Fruit fly (Drosophila melanogaster) whole organism, embryonic: Measurements from ENCODE around the gene Miga.

Experiments used
- Asciz ChIP-seq: fragments of 200-800 bp; sonication (Bioruptor generic); optimal IDR thresholded peaks from 2 replicates; lab custom pipeline; 2017; ENCODE audit warnings: missing biosample characterization, mild to moderate bottlenecking, missing genetic modification characterization, missing genetic modification reagents
- Atf6 ChIP-seq: fragments of 200-800 bp; sonication (Bioruptor generic); IDR thresholded peaks from 2 replicates; pipeline ENCODE4 v1.3.6; 2022; ENCODE audit warnings: missing biosample characterization, missing genetic modification characterization
- CG10147 ChIP-seq: fragments of 200-800 bp; sonication (Bioruptor generic); optimal IDR thresholded peaks from 2 replicates; lab custom pipeline; 2019; ENCODE audit warnings: missing biosample characterization, mild to moderate bottlenecking, missing genetic modification characterization, moderate library complexity
- CG11560 ChIP-seq: fragments of 200-800 bp; sonication (Bioruptor generic); IDR thresholded peaks from 3 replicates; pipeline ENCODE4 v1.3.6; 2022; ENCODE audit warnings: missing biosample characterization, missing genetic modification characterization
- CG11695 ChIP-seq: fragments of 200-800 bp; sonication (Bioruptor generic); IDR thresholded peaks from 3 replicates; pipeline ENCODE4 v1.3.6; 2022; ENCODE audit warnings: missing biosample characterization, missing genetic modification characterization
- CG12942 ChIP-seq: fragments of 200-800 bp; sonication (Bioruptor generic); optimal IDR thresholded peaks from 3 replicates; lab custom pipeline; 2016; ENCODE audit warnings: missing biosample characterization, missing genetic modification characterization
- CG13424 ChIP-seq: fragments of 200-800 bp; sonication (Bioruptor generic); optimal IDR thresholded peaks from 2 replicates; lab custom pipeline; 2019; ENCODE audit warnings: missing biosample characterization, mild to moderate bottlenecking, missing genetic modification characterization, moderate library complexity
- CG14014 ChIP-seq: fragments of 200-800 bp; sonication (Bioruptor generic); IDR thresholded peaks from 2 replicates; pipeline ENCODE4 v1.3.6; 2022; ENCODE audit warnings: missing biosample characterization, missing genetic modification characterization
- CG15601 ChIP-seq: fragments of 200-800 bp; sonication (Bioruptor generic); optimal IDR thresholded peaks from 3 replicates; lab custom pipeline; 2019; ENCODE audit warnings: missing biosample characterization, mild to moderate bottlenecking, missing genetic modification characterization, moderate library complexity
- CG16779 ChIP-seq: fragments of 200-800 bp; sonication (Bioruptor generic); IDR thresholded peaks from 2 replicates; pipeline ENCODE4 v1.3.6; 2022; ENCODE audit warnings: missing biosample characterization, missing genetic modification characterization
- CG17385 ChIP-seq: fragments of 200-800 bp; sonication (Bioruptor generic); optimal IDR thresholded peaks from 3 replicates; lab custom pipeline; 2018; ENCODE audit warnings: missing biosample characterization, mild to moderate bottlenecking, missing genetic modification characterization
- CG32532 ChIP-seq: fragments of 200-800 bp; sonication (Bioruptor generic); IDR thresholded peaks from 2 replicates; pipeline ENCODE4 v1.3.6; 2022; ENCODE audit warnings: missing biosample characterization, missing genetic modification characterization
- CG6765 ChIP-seq: fragments of 200-800 bp; sonication (Bioruptor generic); optimal IDR thresholded peaks from 3 replicates; lab custom pipeline; 2017; ENCODE audit warnings: missing biosample characterization, mild to moderate bottlenecking, missing genetic modification characterization
- CG6854 ChIP-seq: fragments of 200-800 bp; sonication (Bioruptor generic); optimal IDR thresholded peaks from 3 replicates; lab custom pipeline; 2017; ENCODE audit warnings: missing biosample characterization, mild to moderate bottlenecking, missing genetic modification characterization
- CG7357 ChIP-seq: fragments of 200-800 bp; sonication (Bioruptor generic); IDR thresholded peaks from 3 replicates; pipeline ENCODE4 v1.3.6; 2022; ENCODE audit warnings: missing biosample characterization, missing genetic modification characterization
- CG7786 ChIP-seq: fragments of 200-800 bp; sonication (Bioruptor generic); optimal IDR thresholded peaks from 2 replicates; lab custom pipeline; 2016; ENCODE audit warnings: missing biosample characterization, missing genetic modification characterization
- CG7928 ChIP-seq: fragments of 200-800 bp; sonication (Bioruptor generic); optimal IDR thresholded peaks from 2 replicates; lab custom pipeline; 2017; ENCODE audit warnings: missing biosample characterization, mild to moderate bottlenecking, missing genetic modification characterization
- CG8290 ChIP-seq, 3 experiments: fragments of 200-800 bp; sonication (Bioruptor generic); optimal IDR thresholded peaks; 2 replicates each; lab custom pipeline; 2016 to 2019; ENCODE audit warnings: missing biosample characterization in 3 of 3, missing genetic modification characterization in 3 of 3, mild to moderate bottlenecking in 2 of 3, moderate library complexity in 1 of 3
- CG8765 ChIP-seq: fragments of 200-800 bp; sonication (Bioruptor generic); IDR thresholded peaks from 2 replicates; pipeline ENCODE4 v1.3.6; 2022; ENCODE audit warnings: missing biosample characterization, missing genetic modification characterization
- Dll ChIP-seq: fragments of 200-800 bp; sonication (Bioruptor generic); IDR thresholded peaks from 4 replicates; pipeline ENCODE4 v1.3.6; 2022; ENCODE audit warnings: missing biosample characterization, missing genetic modification characterization; ENCODE audit not compliant: partially characterized antibody
- Fer3 ChIP-seq: fragments of 200-800 bp; sonication (Bioruptor generic); optimal IDR thresholded peaks from 2 replicates; lab custom pipeline; 2018; ENCODE audit warnings: missing biosample characterization, mild to moderate bottlenecking, missing genetic modification characterization, moderate library complexity
- Gug ChIP-seq: fragments of 200-800 bp; sonication (Bioruptor generic); IDR thresholded peaks from 4 replicates; pipeline ENCODE4 v1.3.6; 2022; ENCODE audit warnings: missing biosample characterization, missing genetic modification characterization
- HHEX ChIP-seq: fragments of 200-800 bp; sonication (Bioruptor generic); optimal IDR thresholded peaks from 3 replicates; lab custom pipeline; 2017; ENCODE audit warnings: missing biosample characterization, mild to moderate bottlenecking, missing genetic modification characterization, missing genetic modification reagents
- HmgZ ChIP-seq: fragments of 200-800 bp; sonication (Bioruptor generic); optimal IDR thresholded peaks from 2 replicates; lab custom pipeline; 2018; ENCODE audit warnings: missing biosample characterization, mild to moderate bottlenecking, missing genetic modification characterization
- Lhr ChIP-seq: fragments of 200-800 bp; sonication (Bioruptor generic); optimal IDR thresholded peaks from 3 replicates; lab custom pipeline; 2017; ENCODE audit warnings: mild to moderate bottlenecking, missing biosample characterization, missing genetic modification reagents, missing genetic modification characterization
- Mes4 ChIP-seq: fragments of 200-800 bp; sonication (Bioruptor generic); optimal IDR thresholded peaks from 2 replicates; lab custom pipeline; 2016; ENCODE audit warnings: missing biosample characterization, missing genetic modification characterization
- Mrtf ChIP-seq: fragments of 200-800 bp; sonication (Bioruptor generic); IDR thresholded peaks from 3 replicates; pipeline ENCODE4 v1.3.6; 2022; ENCODE audit warnings: missing biosample characterization, missing genetic modification characterization
- Nf-YA ChIP-seq: fragments of 200-800 bp; sonication (Bioruptor generic); IDR thresholded peaks from 2 replicates; pipeline ENCODE4 v1.3.6; 2022; ENCODE audit warnings: missing biosample characterization, missing genetic modification characterization
- Nf-YC ChIP-seq: fragments of 200-800 bp; optimal IDR thresholded peaks from 3 replicates; lab custom pipeline; 2019; ENCODE audit warnings: missing biosample characterization, mild to moderate bottlenecking, missing genetic modification characterization, moderate library complexity
- NfI ChIP-seq: fragments of 200-800 bp; sonication (Bioruptor generic); optimal IDR thresholded peaks from 3 replicates; lab custom pipeline; 2018; ENCODE audit warnings: missing biosample characterization, mild to moderate bottlenecking, missing genetic modification characterization, moderate library complexity
- Oli ChIP-seq: fragments of 200-800 bp; sonication (Bioruptor generic); optimal IDR thresholded peaks from 2 replicates; lab custom pipeline; 2018; ENCODE audit warnings: missing biosample characterization, mild to moderate bottlenecking, missing genetic modification characterization, moderate library complexity
- Ravus ChIP-seq: fragments of 200-800 bp; sonication (Bioruptor generic); IDR thresholded peaks from 2 replicates; pipeline ENCODE4 v1.3.6; 2022; ENCODE audit warnings: missing biosample characterization, missing genetic modification characterization
- Scr ChIP-seq: fragments of 200-800 bp; sonication (Bioruptor generic); IDR thresholded peaks from 2 replicates; pipeline ENCODE4 v1.3.6; 2022; ENCODE audit warnings: missing biosample characterization, missing genetic modification characterization; ENCODE audit not compliant: partially characterized antibody
- Taf1 ChIP-seq: fragments of 200-800 bp; sonication (Bioruptor generic); IDR thresholded peaks from 2 replicates; pipeline ENCODE4 v1.3.6; 2022; ENCODE audit warnings: missing biosample characterization, missing genetic modification characterization
- Xrp1 ChIP-seq: fragments of 200-800 bp; sonication (Bioruptor generic); IDR thresholded peaks from 2 replicates; pipeline ENCODE4 v1.3.6; 2022; ENCODE audit warnings: missing biosample characterization, missing genetic modification characterization
- bcd ChIP-seq: fragments of 200-800 bp; sonication (Bioruptor generic); optimal IDR thresholded peaks from 2 replicates; lab custom pipeline; 2017; ENCODE audit warnings: missing biosample characterization, mild to moderate bottlenecking, missing genetic modification characterization
- br ChIP-seq: fragments of >200 bp; optimal IDR thresholded peaks from 2 replicates; lab custom pipeline; 2017
- btn ChIP-seq: fragments of 200-800 bp; sonication (Bioruptor generic); optimal IDR thresholded peaks from 2 replicates; lab custom pipeline; 2016; ENCODE audit warnings: missing biosample characterization, missing genetic modification characterization
- chinmo ChIP-seq: fragments of 200-800 bp; sonication (Bioruptor generic); IDR thresholded peaks from 4 replicates; pipeline ENCODE4 v1.3.6; 2022; ENCODE audit warnings: missing biosample characterization, missing genetic modification characterization; ENCODE audit not compliant: partially characterized antibody
- crol ChIP-seq: fragments of 200-800 bp; sonication (Bioruptor generic); IDR thresholded peaks from 2 replicates; pipeline ENCODE4 v1.3.6; 2022; ENCODE audit warnings: missing biosample characterization, missing genetic modification characterization
- dimm ChIP-seq: fragments of 200-800 bp; sonication (Bioruptor generic); IDR thresholded peaks from 2 replicates; pipeline ENCODE4 v1.3.6; 2022; ENCODE audit warnings: missing biosample characterization, missing genetic modification characterization
- esg ChIP-seq: fragments of 200-800 bp; sonication (Bioruptor generic); conservative IDR thresholded peaks from 2 replicates; pipeline ENCODE4 v1.3.6; 2022; ENCODE audit warnings: missing biosample characterization, missing genetic modification characterization
- fd102C ChIP-seq: fragments of 200-800 bp; sonication (Bioruptor generic); optimal IDR thresholded peaks from 2 replicates; lab custom pipeline; 2018; ENCODE audit warnings: missing biosample characterization, mild to moderate bottlenecking, missing genetic modification characterization, moderate library complexity
- lilli ChIP-seq: fragments of 200-800 bp; sonication (Bioruptor generic); optimal IDR thresholded peaks from 3 replicates; lab custom pipeline; 2016; ENCODE audit warnings: missing biosample characterization, missing genetic modification characterization
- nau ChIP-seq: fragments of 200-800 bp; sonication (Bioruptor generic); optimal IDR thresholded peaks from 3 replicates; lab custom pipeline; 2017; ENCODE audit warnings: missing biosample characterization, mild to moderate bottlenecking, missing genetic modification characterization, missing genetic modification reagents
- odd ChIP-seq: fragments of 200-800 bp; sonication (Bioruptor generic); optimal IDR thresholded peaks from 2 replicates; lab custom pipeline; 2017; ENCODE audit warnings: missing biosample characterization, mild to moderate bottlenecking, missing genetic modification characterization
- onecut ChIP-seq: fragments of 200-800 bp; sonication (Bioruptor generic); IDR thresholded peaks from 2 replicates; pipeline ENCODE4 v1.3.6; 2022; ENCODE audit warnings: missing biosample characterization, missing genetic modification characterization
- pum ChIP-seq: fragments of 200-800 bp; sonication (Bioruptor generic); optimal IDR thresholded peaks from 2 replicates; lab custom pipeline; 2016; ENCODE audit warnings: missing biosample characterization, missing genetic modification characterization
- row ChIP-seq: fragments of 200-800 bp; sonication (Bioruptor generic); IDR thresholded peaks from 3 replicates; pipeline ENCODE4 v1.3.6; 2022; ENCODE audit warnings: missing biosample characterization, missing genetic modification characterization
- so ChIP-seq: fragments of 200-800 bp; sonication (Bioruptor generic); IDR thresholded peaks from 3 replicates; pipeline ENCODE4 v1.3.6; 2022; ENCODE audit warnings: missing biosample characterization, missing genetic modification characterization
- tio ChIP-seq: fragments of 200-800 bp; sonication (Bioruptor generic); optimal IDR thresholded peaks from 2 replicates; lab custom pipeline; 2017; ENCODE audit warnings: missing biosample characterization, missing genetic modification characterization, inconsistent platforms
- trh ChIP-seq: fragments of 200-800 bp; sonication (Bioruptor generic); optimal IDR thresholded peaks from 2 replicates; lab custom pipeline; 2016; ENCODE audit warnings: missing biosample characterization, missing genetic modification characterization

Gene Miga

dm6 chrX:8464378-8465036 is 26.9 kb upstream of the Miga start, which contains the start of gene Sptr (continued):
- peak; percentile 85 for TF ChIP-seq esg (GFP tag; lab: Robert Waterston, UW)
- TF ChIP-seq NfI, result peak; percentile 84
- peak; percentile 92 for TF ChIP-seq lilli (GFP tag; lab: Kevin White, UChicago)
- peak; percentile 63; the same call in 1 of the 2 replicates for TF ChIP-seq CG8765 (GFP tag; lab: Robert Waterston, UW)
- TF ChIP-seq Nf-YC (tag; lab: Kevin White, UChicago), result peak; percentile 80
- no peak for TF ChIP-seq Dll (GFP tag; lab: Robert Waterston, UW)
- TF ChIP-seq Oli (tag; lab: Kevin White, UChicago), result peak; percentile 86
- TF ChIP-seq odd (GFP tag; lab: Kevin White, UChicago), result peak; percentile 86
- peak; percentile 58 for TF ChIP-seq CG15601 (tag; lab: Kevin White, UChicago)
- peak; percentile 74 for TF ChIP-seq CG16779
- no peak for TF ChIP-seq chinmo (GFP tag; lab: Robert Waterston, UW)
- no peak for TF ChIP-seq Scr (GFP tag; lab: Robert Waterston, UW)
- peak; percentile 91 for TF ChIP-seq HmgZ
- TF ChIP-seq Nf-YA (GFP tag; lab: Robert Waterston, UW), result peak; percentile 77
- peak; percentile 91 for TF ChIP-seq CG13424 (tag; lab: Kevin White, UChicago)
- peak; percentile 89 for TF ChIP-seq Xrp1
- peak; percentile 35; the same call in 1 of the 2 replicates for TF ChIP-seq crol (GFP tag; lab: Robert Waterston, UW)
- TF ChIP-seq CG7357 (GFP tag; lab: Robert Waterston, UW), result peak; percentile 73
- TF ChIP-seq onecut, result peak; percentile 63
- TF ChIP-seq Gug (GFP tag; lab: Robert Waterston, UW), result peak; percentile 76; the same call in 3 of the 4 replicates
- peak; percentile 88 for TF ChIP-seq CG6854 (GFP tag; lab: Kevin White, UChicago)
- TF ChIP-seq dimm (GFP tag; lab: Robert Waterston, UW), result peak; percentile 65
- peak; percentile 14 for TF ChIP-seq Mes4 (GFP tag; lab: Kevin White, UChicago)
- TF ChIP-seq CG7928, result peak; percentile 62
- peak; percentile 89 for TF ChIP-seq Mrtf (GFP tag; lab: Robert Waterston, UW)
- TF ChIP-seq CG7786 (GFP tag; lab: Kevin White, UChicago), result peak; percentile 81
- peak; percentile 91 for TF ChIP-seq so
- TF ChIP-seq tio (GFP tag; lab: Kevin White, UChicago), result peak; percentile 62
- no peak for TF ChIP-seq Lhr
- peak; percentile 20 for TF ChIP-seq CG8290 (GFP tag; optimal IDR thresholded peaks at IDR 0.05; lab: Kevin White, UChicago)
- TF ChIP-seq CG8290 (tag; optimal IDR thresholded peaks at IDR 0.05; lab: Kevin White, UChicago), result peak in 1 of 2 experiments; percentile 80
- peak; percentile 95 for TF ChIP-seq CG32532 (GFP tag; lab: Robert Waterston, UW)
- peak; percentile 80 for TF ChIP-seq nau
- TF ChIP-seq row (GFP tag; lab: Robert Waterston, UW), result peak; percentile 95
- TF ChIP-seq Fer3 (tag; lab: Kevin White, UChicago), result peak; percentile 91
- TF ChIP-seq CG11695, result peak; percentile 93
- TF ChIP-seq br (lab: Kevin White, UChicago), result no peak
- TF ChIP-seq Atf6 (GFP tag; lab: Robert Waterston, UW), result peak; percentile 95
- peak; percentile 87 for TF ChIP-seq bcd (GFP tag; lab: Kevin White, UChicago)
- peak; percentile 90 for TF ChIP-seq HHEX (GFP tag; lab: Kevin White, UChicago)

- TF ChIP-seq Taf1 (GFP tag; lab: Robert Waterston, UW) (no peak), btn (GFP tag; lab: Kevin White, UChicago) (no peak), pum (GFP tag; lab: Kevin White, UChicago) (no peak), CG6765 (no peak), trh (GFP tag; lab: Kevin White, UChicago) (no peak), Fer3 (tag; lab: Kevin White, UChicago) (no peak), Ravus (GFP tag; lab: Robert Waterston, UW) (no peak), fd102C (GFP tag; lab: Kevin White, UChicago) (no peak), CG11560 (tag; lab: Robert Waterston, UW) (no peak), Asciz (GFP tag; lab: Kevin White, UChicago) (no peak), CG14014 (GFP tag; lab: Robert Waterston, UW) (no peak), CG12942 (GFP tag; lab: Kevin White, UChicago) (no peak), CG17385 (GFP tag; lab: Kevin White, UChicago) (no peak), CG10147 (GFP tag; lab: Kevin White, UChicago) (peak; percentile 31)
Observed at dm6 chrX:8461147-8461546, 23.5 kb upstream of the Miga start, which contains the start of gene Es2. Gene Es2 (plus strand): TSS chrX:8461479.
